Worm (Caenorhabditis elegans) whole organism, L4/young adult: ENCODE data around the gene F17E9.15.
"Not testable (repeated sequence)": the region's sequence is repeated elsewhere in the genome, so short reads cannot be mapped to it uniquely, and the experiment has no call there.

ENCODE experiments used
- W03F9.2 ChIP-seq: fragments of 150-350 bp; optimal IDR thresholded peaks from 2 replicates; lab custom pipeline; 2014; ENCODE audit warnings: missing biosample characterization, missing genetic modification characterization
- dao-5 ChIP-seq: sonication (generic microtip); optimal IDR thresholded peaks from 2 replicates; lab custom pipeline; 2016; ENCODE audit warnings: missing genotype, missing genetic modification characterization, moderate library complexity, missing compliant biosample characterization
- him-1 ChIP-seq: sonication (generic microtip); optimal IDR thresholded peaks from 2 replicates; lab custom pipeline; 2016; ENCODE audit warnings: missing genotype, missing genetic modification reagents, missing genetic modification characterization, missing compliant biosample characterization

The F17E9.15 gene

DNA sequence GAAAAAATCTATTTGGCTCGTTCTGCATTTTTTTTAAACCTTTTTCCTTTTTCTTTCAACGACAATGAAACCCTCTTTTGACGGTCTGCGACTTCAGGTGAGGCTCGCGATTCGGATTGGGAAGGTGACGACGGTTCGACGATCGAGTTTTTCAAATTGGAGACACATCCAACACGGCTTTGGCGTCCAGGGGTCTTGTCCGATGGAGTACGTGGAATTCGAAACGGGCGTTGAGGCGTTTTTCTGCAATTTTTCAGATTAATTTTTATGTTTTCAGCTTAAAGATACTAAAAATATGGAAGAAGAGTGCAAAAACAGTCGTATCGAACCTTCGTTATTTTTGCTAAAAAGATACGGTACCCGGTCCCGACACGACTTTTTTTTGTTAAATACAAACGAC is 41.9 kb downstream of the F17E9.15 start, which contains the start of gene D2096.10:
Gene D2096.10 (minus strand): TSS at position 101 of the 400 bp plus-strand sequence.
- TF ChIP-seq W03F9.2; dao-5 (tag; lab: Kevin White, UChicago); him-1 (tag; lab: Kevin White, UChicago): not testable (repeated sequence)

- TF ChIP-seq him-1 (tag; lab: Kevin White, UChicago): no peak
- no peak for TF ChIP-seq W03F9.2
- no peak for TF ChIP-seq dao-5 (tag; lab: Kevin White, UChicago)
These were observed 46.9 kb downstream of the F17E9.15 start, which contains the start of gene D2096.11 for ce11 chrIV:8394105-8394504. Gene D2096.11 (minus strand): TSS chrIV:8394205.

DNA sequence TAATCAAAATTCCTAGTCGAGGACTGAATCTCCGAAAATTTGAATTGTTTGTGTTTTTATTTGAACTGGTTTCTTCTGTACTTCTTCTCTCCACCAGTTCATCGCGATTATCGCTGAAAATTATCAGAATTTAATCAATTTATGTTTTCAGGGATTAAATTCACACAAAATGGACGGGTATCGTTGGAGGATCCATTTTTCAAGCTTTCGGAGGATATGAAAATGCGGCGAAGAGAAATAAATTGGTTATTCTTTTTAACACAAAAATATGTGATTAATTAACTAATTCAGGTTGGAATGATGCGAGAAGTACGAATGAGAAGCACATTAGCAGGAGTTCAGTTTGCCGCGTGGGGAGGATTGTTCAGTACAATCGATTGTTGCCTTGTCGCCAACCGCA is 49.1 kb downstream of the F17E9.15 start, which contains the start of gene timm-17B.2:
Gene timm-17B.2 (plus strand): TSS at position 301 of the 400 bp plus-strand sequence.
- no peak for TF ChIP-seq W03F9.2
- TF ChIP-seq him-1 (tag; lab: Kevin White, UChicago): no peak
- no peak for TF ChIP-seq dao-5 (tag; lab: Kevin White, UChicago)
